Worm (Caenorhabditis elegans): ENCODE results near the gene C45B2.1.

Gene C45B2.1

ce11 chrX:6081793-6082192 is 4.1 kb upstream of the C45B2.1 start:
- no peak for TF ChIP-seq unc-55 (GFP tag; optimal IDR thresholded peaks at IDR 0.05)
- peak; percentile 52 for TF ChIP-seq sma-9 (GFP tag; optimal IDR thresholded peaks at IDR 0.05)
- no peak for TF ChIP-seq sma-9 (tag; optimal IDR thresholded peaks at IDR 0.05)
- no peak for TF ChIP-seq elt-3 (tag; optimal IDR thresholded peaks at IDR 0.05)
- TF ChIP-seq nhr-21 (tag; optimal IDR thresholded peaks at IDR 0.05) = no peak
- TF ChIP-seq crh-2 (tag; optimal IDR thresholded peaks at IDR 0.05) = no peak
- no peak for TF ChIP-seq unc-62 (GFP tag; optimal IDR thresholded peaks at IDR 0.05)
- no peak for TF ChIP-seq nhr-12 (tag; optimal IDR thresholded peaks at IDR 0.05)
- no peak for TF ChIP-seq lin-13 (GFP tag; optimal IDR thresholded peaks at IDR 0.05)
- no peak for TF ChIP-seq R02D3.7 (tag; optimal IDR thresholded peaks at IDR 0.05)
- no peak for TF ChIP-seq nhr-23 (tag; optimal IDR thresholded peaks at IDR 0.05)
- peak; percentile 4 for TF ChIP-seq nhr-25 (tag; optimal IDR thresholded peaks at IDR 0.05)
- TF ChIP-seq mdl-1 (tag; optimal IDR thresholded peaks at IDR 0.05) = no peak
- TF ChIP-seq lin-39 (tag; optimal IDR thresholded peaks at IDR 0.05) = no peak
- TF ChIP-seq fos-1 (tag; optimal IDR thresholded peaks at IDR 0.05) = peak; percentile 52
- TF ChIP-seq F13H6.1 (tag; optimal IDR thresholded peaks at IDR 0.05) = no peak
- no peak for TF ChIP-seq egl-27 (tag; optimal IDR thresholded peaks at IDR 0.05)
- TF ChIP-seq nhr-11 (tag; optimal IDR thresholded peaks at IDR 0.05) = no peak
- TF ChIP-seq nhr-10 (tag; optimal IDR thresholded peaks at IDR 0.05) = no peak
- TF ChIP-seq alr-1 (tag; optimal IDR thresholded peaks at IDR 0.05) = no peak
- no peak for TF ChIP-seq ztf-4 (tag; optimal IDR thresholded peaks at IDR 0.05)
- TF ChIP-seq ztf-1 (GFP tag; conservative IDR thresholded peaks at IDR 0.05) = no peak
- TF ChIP-seq nhr-129 (tag; optimal IDR thresholded peaks at IDR 0.05) = no peak

- TF ChIP-seq crh-2 (tag; optimal IDR thresholded peaks at IDR 0.05) = no peak
- no peak for TF ChIP-seq fos-1 (tag; optimal IDR thresholded peaks at IDR 0.05)
- no peak for TF ChIP-seq lin-13 (GFP tag; optimal IDR thresholded peaks at IDR 0.05)
- TF ChIP-seq nhr-21 (tag; optimal IDR thresholded peaks at IDR 0.05) = no peak
- no peak for TF ChIP-seq skn-1 (tag; optimal IDR thresholded peaks at IDR 0.05)
- TF ChIP-seq peb-1 (tag; optimal IDR thresholded peaks at IDR 0.05) = no peak
- TF ChIP-seq nhr-12 (tag; optimal IDR thresholded peaks at IDR 0.05) = no peak
- no peak for TF ChIP-seq C34F6.9 (tag; optimal IDR thresholded peaks at IDR 0.05)
- no peak for TF ChIP-seq nhr-11 (tag; optimal IDR thresholded peaks at IDR 0.05)
- TF ChIP-seq blmp-1 (tag; optimal IDR thresholded peaks at IDR 0.05; ENCODE audit: insufficient read depth) = no peak
- TF ChIP-seq ceh-16 (tag; optimal IDR thresholded peaks at IDR 0.05) = no peak
- TF ChIP-seq nhr-25 (tag; optimal IDR thresholded peaks at IDR 0.05) = no peak
- no peak for TF ChIP-seq ceh-82 (tag; optimal IDR thresholded peaks at IDR 0.05)
- no peak for TF ChIP-seq nhr-129 (tag; optimal IDR thresholded peaks at IDR 0.05)
- no peak for TF ChIP-seq nhr-77 (tag; optimal IDR thresholded peaks at IDR 0.05)
- TF ChIP-seq sma-3 (GFP tag; optimal IDR thresholded peaks at IDR 0.05) = no peak
- no peak for TF ChIP-seq Y55F3AM.14 (GFP tag; optimal IDR thresholded peaks at IDR 0.05)
- no peak for TF ChIP-seq nhr-6 (tag; optimal IDR thresholded peaks at IDR 0.05)
- TF ChIP-seq ZK546.5 (tag; optimal IDR thresholded peaks at IDR 0.05) = no peak
- no peak for TF ChIP-seq unc-55 (GFP tag; optimal IDR thresholded peaks at IDR 0.05)
Observed at ce11 chrX:6082660-6083059, 3.3 kb upstream of the C45B2.1 start, which contains the start of gene C45B2.3. Gene C45B2.3, plus strand, starts transcription at chrX:6082960.

- no peak for TF ChIP-seq ztf-4 (tag; optimal IDR thresholded peaks at IDR 0.05)
- TF ChIP-seq lin-13 (GFP tag; optimal IDR thresholded peaks at IDR 0.05) = no peak
- no peak for TF ChIP-seq mbf-1 (tag; optimal IDR thresholded peaks at IDR 0.05)
- no peak for TF ChIP-seq blmp-1 (tag; optimal IDR thresholded peaks at IDR 0.05; ENCODE audit: insufficient read depth)
- no peak for TF ChIP-seq elt-3 (tag; optimal IDR thresholded peaks at IDR 0.05)
- no peak for TF ChIP-seq nhr-129 (tag; optimal IDR thresholded peaks at IDR 0.05)
- TF ChIP-seq R02D3.7 (tag; optimal IDR thresholded peaks at IDR 0.05) = no peak
- TF ChIP-seq nhr-77 (tag; optimal IDR thresholded peaks at IDR 0.05) = no peak
- no peak for TF ChIP-seq ceh-82 (tag; optimal IDR thresholded peaks at IDR 0.05)
- TF ChIP-seq mab-5 (tag; optimal IDR thresholded peaks at IDR 0.05) = no peak
- no peak for TF ChIP-seq gmeb-1 (tag; optimal IDR thresholded peaks at IDR 0.05)
- TF ChIP-seq mdl-1 (tag; optimal IDR thresholded peaks at IDR 0.05) = no peak
- TF ChIP-seq alr-1 (tag; optimal IDR thresholded peaks at IDR 0.05) = no peak
- TF ChIP-seq fos-1 (tag; optimal IDR thresholded peaks at IDR 0.05) = no peak
Observed at ce11 chrX:6084439-6084838, 1.5 kb upstream of the C45B2.1 start, which contains the start of gene C45B2.2. Gene C45B2.2, plus strand, starts transcription at chrX:6084739.

- TF ChIP-seq nhr-25 (tag; optimal IDR thresholded peaks at IDR 0.05) (peak; percentile 8), nhr-77 (tag; optimal IDR thresholded peaks at IDR 0.05) (no peak), R02D3.7 (tag; optimal IDR thresholded peaks at IDR 0.05) (no peak)
Observed at ce11 chrX:6087676-6088075, 1.8 kb downstream of the C45B2.1 start, which contains the start of gene C45B2.8. Gene C45B2.8, plus strand, starts transcription at chrX:6087976.
